Fruit fly (Drosophila melanogaster) whole organism, embryonic: Measurements from ENCODE around the gene CG31473.

Experiments used
- ATbp ChIP-seq: fragments of 200-800 bp; sonication (Bioruptor generic); optimal IDR thresholded peaks from 2 replicates; lab custom pipeline; 2017; ENCODE audit warnings: missing biosample characterization, mild to moderate bottlenecking, missing genetic modification characterization, missing genetic modification reagents
- B-H1 ChIP-seq: fragments of 200-800 bp; sonication (Bioruptor generic); IDR thresholded peaks from 3 replicates; pipeline ENCODE4 v1.3.6; 2022; ENCODE audit warnings: missing biosample characterization, missing genetic modification characterization
- Bteb2 ChIP-seq: fragments of 200-800 bp; sonication (Bioruptor generic); optimal IDR thresholded peaks from 2 replicates; lab custom pipeline; 2016; ENCODE audit warnings: missing biosample characterization, missing genetic modification characterization
- CG10267 ChIP-seq: fragments of 200-800 bp; sonication (Bioruptor generic); optimal IDR thresholded peaks from 2 replicates; lab custom pipeline; 2018; ENCODE audit warnings: missing biosample characterization, mild to moderate bottlenecking, missing genetic modification characterization, moderate library complexity
- CG11093 ChIP-seq: fragments of 200-800 bp; sonication (Bioruptor generic); IDR thresholded peaks from 3 replicates; pipeline ENCODE4 v1.3.6; 2022; ENCODE audit warnings: missing biosample characterization, missing genetic modification characterization
- CG12391 ChIP-seq: fragments of 200-800 bp; sonication (Bioruptor generic); optimal IDR thresholded peaks from 3 replicates; lab custom pipeline; 2018; ENCODE audit warnings: missing biosample characterization, mild to moderate bottlenecking, missing genetic modification characterization, moderate library complexity
- CG13894 ChIP-seq: fragments of 200-800 bp; sonication (Bioruptor generic); optimal IDR thresholded peaks from 3 replicates; lab custom pipeline; 2018; ENCODE audit warnings: missing biosample characterization, mild to moderate bottlenecking, missing genetic modification characterization, moderate library complexity
- CG16815 ChIP-seq: fragments of 200-800 bp; sonication (Bioruptor generic); optimal IDR thresholded peaks from 3 replicates; lab custom pipeline; 2017; ENCODE audit warnings: missing biosample characterization, mild to moderate bottlenecking, missing genetic modification characterization
- CG17359 ChIP-seq: fragments of 200-800 bp; sonication (Bioruptor generic); optimal IDR thresholded peaks from 3 replicates; lab custom pipeline; 2018; ENCODE audit warnings: missing biosample characterization, mild to moderate bottlenecking, missing genetic modification characterization, moderate library complexity
- CG17361 ChIP-seq: fragments of 200-800 bp; sonication (Bioruptor generic); IDR thresholded peaks from 3 replicates; pipeline ENCODE4 v1.3.6; 2022; ENCODE audit warnings: missing biosample characterization, missing genetic modification characterization
- CG18011 ChIP-seq: fragments of 200-800 bp; sonication (Bioruptor generic); optimal IDR thresholded peaks from 2 replicates; lab custom pipeline; 2017; ENCODE audit warnings: missing biosample characterization, missing genetic modification characterization, mild to moderate bottlenecking, moderate library complexity, missing genotype
- CG1832 ChIP-seq: fragments of 200-800 bp; sonication (Bioruptor generic); optimal IDR thresholded peaks from 2 replicates; lab custom pipeline; 2017; ENCODE audit warnings: missing biosample characterization, mild to moderate bottlenecking, missing genetic modification characterization, inconsistent platforms
- CG18599 ChIP-seq: fragments of 200-800 bp; sonication (Bioruptor generic); optimal IDR thresholded peaks from 3 replicates; lab custom pipeline; 2017; ENCODE audit warnings: missing biosample characterization, missing genetic modification characterization, mild to moderate bottlenecking, moderate library complexity, missing genetic modification reagents
- CG2129 ChIP-seq: fragments of 200-800 bp; sonication (Bioruptor generic); IDR thresholded peaks from 2 replicates; pipeline ENCODE4 v1.3.6; 2022; ENCODE audit warnings: missing biosample characterization, missing genetic modification characterization; ENCODE audit not compliant: partially characterized antibody
- CG2678 ChIP-seq: fragments of 200-800 bp; sonication (Bioruptor generic); optimal IDR thresholded peaks from 3 replicates; lab custom pipeline; 2019; ENCODE audit warnings: missing biosample characterization, mild to moderate bottlenecking, missing genetic modification characterization, moderate library complexity
- CG34422 ChIP-seq: fragments of 200-800 bp; sonication (Bioruptor generic); IDR thresholded peaks from 3 replicates; pipeline ENCODE4 v1.3.6; 2022; ENCODE audit warnings: missing biosample characterization, missing genetic modification characterization
- CG4328 ChIP-seq: fragments of 200-800 bp; sonication (Bioruptor generic); optimal IDR thresholded peaks from 3 replicates; lab custom pipeline; 2017; ENCODE audit warnings: missing biosample characterization, missing genetic modification reagents, missing genetic modification characterization
- CG4854 ChIP-seq: fragments of 200-800 bp; sonication (Bioruptor generic); optimal IDR thresholded peaks from 2 replicates; lab custom pipeline; 2016; ENCODE audit warnings: missing biosample characterization, missing genetic modification characterization, inconsistent platforms
- CG6272 ChIP-seq: fragments of 200-800 bp; sonication (Bioruptor generic); IDR thresholded peaks from 2 replicates; pipeline ENCODE4 v1.3.6; 2022; ENCODE audit warnings: missing biosample characterization, missing genetic modification characterization
- CG9727 ChIP-seq: fragments of 200-800 bp; sonication (Bioruptor generic); optimal IDR thresholded peaks from 3 replicates; lab custom pipeline; 2017; ENCODE audit warnings: missing biosample characterization, mild to moderate bottlenecking, missing genetic modification characterization
- CHES-1-like ChIP-seq: fragments of 200-800 bp; sonication (Bioruptor generic); optimal IDR thresholded peaks from 2 replicates; lab custom pipeline; 2016; ENCODE audit warnings: missing biosample characterization, missing genetic modification characterization
- CrebB ChIP-seq: fragments of 200-800 bp; sonication (Bioruptor generic); optimal IDR thresholded peaks from 3 replicates; lab custom pipeline; 2018; ENCODE audit warnings: missing biosample characterization, mild to moderate bottlenecking, missing genetic modification characterization
- D19B ChIP-seq: fragments of 200-800 bp; sonication (Bioruptor generic); optimal IDR thresholded peaks from 2 replicates; lab custom pipeline; 2017; ENCODE audit warnings: missing biosample characterization, mild to moderate bottlenecking, missing genetic modification characterization
- Dp ChIP-seq: fragments of 200-800 bp; sonication (Bioruptor generic); optimal IDR thresholded peaks from 2 replicates; lab custom pipeline; 2018; ENCODE audit warnings: missing biosample characterization, mild to moderate bottlenecking, missing genetic modification characterization, moderate library complexity
- HmgZ ChIP-seq: fragments of 200-800 bp; sonication (Bioruptor generic); optimal IDR thresholded peaks from 2 replicates; lab custom pipeline; 2018; ENCODE audit warnings: missing biosample characterization, mild to moderate bottlenecking, missing genetic modification characterization
- Myb ChIP-seq: fragments of 200-800 bp; sonication (Bioruptor generic); optimal IDR thresholded peaks from 2 replicates; lab custom pipeline; 2016; ENCODE audit warnings: missing biosample characterization, missing genetic modification characterization
- Nf-YC ChIP-seq: fragments of 200-800 bp; optimal IDR thresholded peaks from 3 replicates; lab custom pipeline; 2019; ENCODE audit warnings: missing biosample characterization, mild to moderate bottlenecking, missing genetic modification characterization, moderate library complexity
- Sox100B ChIP-seq: fragments of 200-800 bp; sonication (Bioruptor generic); optimal IDR thresholded peaks from 3 replicates; lab custom pipeline; 2018; ENCODE audit warnings: missing biosample characterization, mild to moderate bottlenecking, missing genetic modification characterization
- Usf ChIP-seq: fragments of 200-800 bp; sonication (Bioruptor generic); optimal IDR thresholded peaks from 2 replicates; lab custom pipeline; 2017; ENCODE audit warnings: missing genotype, missing biosample characterization, missing genetic modification characterization
- bbx ChIP-seq: fragments of 200-800 bp; sonication (Bioruptor generic); IDR thresholded peaks from 2 replicates; pipeline ENCODE4 v1.3.6; 2022; ENCODE audit warnings: missing biosample characterization, missing genetic modification characterization; ENCODE audit not compliant: partially characterized antibody
- croc ChIP-seq: fragments of 200-800 bp; sonication (Bioruptor generic); conservative IDR thresholded peaks from 3 replicates; pipeline ENCODE4 v1.3.6; 2022; ENCODE audit warnings: missing biosample characterization, missing genetic modification characterization
- fu2 ChIP-seq: fragments of 200-800 bp; sonication (Bioruptor generic); optimal IDR thresholded peaks from 2 replicates; lab custom pipeline; 2016; ENCODE audit warnings: missing biosample characterization, missing genetic modification characterization
- gem ChIP-seq: fragments of 200-800 bp; sonication (Bioruptor generic); optimal IDR thresholded peaks from 2 replicates; lab custom pipeline; 2019; ENCODE audit warnings: missing biosample characterization, mild to moderate bottlenecking, missing genetic modification characterization, moderate library complexity
- her ChIP-seq: fragments of 200-800 bp; sonication (Bioruptor generic); optimal IDR thresholded peaks from 2 replicates; lab custom pipeline; 2016; ENCODE audit warnings: missing biosample characterization, missing genetic modification characterization
- ind ChIP-seq: fragments of 200-800 bp; sonication (Bioruptor generic); optimal IDR thresholded peaks from 3 replicates; lab custom pipeline; 2016; ENCODE audit warnings: missing biosample characterization, missing genetic modification characterization
- insv ChIP-seq, 2 experiments: fragments of 200-800 bp; sonication (Bioruptor generic); optimal IDR thresholded peaks; 3 replicates each; lab custom pipeline; 2016 to 2018; ENCODE audit warnings: missing biosample characterization in 2 of 2, missing genetic modification characterization in 2 of 2
- jumu ChIP-seq: fragments of 200-800 bp; sonication (Bioruptor generic); optimal IDR thresholded peaks from 3 replicates; lab custom pipeline; 2016; ENCODE audit warnings: missing biosample characterization, missing genetic modification characterization
- lab ChIP-seq: fragments of 200-800 bp; sonication (Bioruptor generic); optimal IDR thresholded peaks from 3 replicates; lab custom pipeline; 2017; ENCODE audit warnings: missing biosample characterization, missing genetic modification characterization, mild to moderate bottlenecking, moderate library complexity, missing genetic modification reagents
- lmd ChIP-seq: fragments of 200-800 bp; sonication (Bioruptor generic); IDR thresholded peaks from 2 replicates; pipeline ENCODE4 v1.3.6; 2022; ENCODE audit warnings: missing biosample characterization, missing genetic modification characterization
- nau ChIP-seq: fragments of 200-800 bp; sonication (Bioruptor generic); optimal IDR thresholded peaks from 3 replicates; lab custom pipeline; 2017; ENCODE audit warnings: missing biosample characterization, mild to moderate bottlenecking, missing genetic modification characterization, missing genetic modification reagents
- pan ChIP-seq, 4 experiments: fragments of >200 bp in 3 of 4; fragments of 200-800 bp in 1 of 4; sonication (Bioruptor generic) in 1 of 4; optimal IDR thresholded peaks in 3 of 4; IDR thresholded peaks in 1 of 4; 2 replicates each; pipeline versions ENCODE4 v1.3.6 to Lab custom; 2017 to 2022; ENCODE audit warnings: missing biosample characterization in 2 of 4, missing genetic modification characterization in 2 of 4, mixed read lengths in 1 of 4
- pnt ChIP-seq: fragments of 200-800 bp; sonication (Bioruptor generic); optimal IDR thresholded peaks from 3 replicates; lab custom pipeline; 2016; ENCODE audit warnings: missing biosample characterization, missing genetic modification characterization
- sima ChIP-seq: fragments of 200-800 bp; sonication (Bioruptor generic); optimal IDR thresholded peaks from 2 replicates; lab custom pipeline; 2016; ENCODE audit warnings: missing biosample characterization, missing genetic modification characterization
- tx ChIP-seq: fragments of 200-800 bp; sonication (Bioruptor generic); optimal IDR thresholded peaks from 2 replicates; lab custom pipeline; 2016; ENCODE audit warnings: missing biosample characterization, missing genetic modification characterization

Gene CG31473

dm6 chr3R:7813981-7814529 is 2.4 kb downstream of the CG31473 start, which contains the start of gene CG34384 (continued):
- peak; percentile 46 for TF ChIP-seq CG17359 (tag; lab: Kevin White, UChicago)
- no peak for TF ChIP-seq her (GFP tag; lab: Kevin White, UChicago)
- no peak for TF ChIP-seq CG11093 (GFP tag; lab: Robert Waterston, UW)
- TF ChIP-seq CG9727 = peak; percentile 82
- peak; percentile 12 for TF ChIP-seq HmgZ (tag; lab: Kevin White, UChicago)
- TF ChIP-seq CG16815 (GFP tag; lab: Kevin White, UChicago) = peak; percentile 35
- peak; percentile 15 for TF ChIP-seq ATbp (GFP tag; lab: Kevin White, UChicago)
- TF ChIP-seq Nf-YC (tag; lab: Kevin White, UChicago) = peak; percentile 66
- TF ChIP-seq fu2 = peak; percentile 10
- peak; percentile 27 for TF ChIP-seq Bteb2 (GFP tag; lab: Kevin White, UChicago)
- no peak for TF ChIP-seq pan (optimal IDR thresholded peaks at IDR 0.05; lab: Kevin White, UChicago)
- no peak for TF ChIP-seq pan (GFP tag; optimal IDR thresholded peaks at IDR 0.05 in 1 of 2, IDR thresholded peaks at IDR 0.05 in 1 of 2)
- no peak for TF ChIP-seq sima (GFP tag; lab: Kevin White, UChicago)
- TF ChIP-seq CG2129 (GFP tag; lab: Robert Waterston, UW) = no peak
- peak; percentile 45 for TF ChIP-seq CG13894 (tag; lab: Kevin White, UChicago)
- peak; percentile 65 for TF ChIP-seq gem (tag; lab: Kevin White, UChicago)
- TF ChIP-seq CG2678 (tag; lab: Kevin White, UChicago) = peak; percentile 84
- peak; percentile 45 for TF ChIP-seq jumu
- peak; percentile 88 for TF ChIP-seq CG18599 (GFP tag; lab: Kevin White, UChicago)
- peak; percentile 14 for TF ChIP-seq tx (GFP tag; lab: Kevin White, UChicago)
- TF ChIP-seq pnt (GFP tag; lab: Kevin White, UChicago) = peak; percentile 38
- peak; percentile 45 for TF ChIP-seq CG12391 (tag; lab: Kevin White, UChicago)
- TF ChIP-seq CG4328 (GFP tag; lab: Kevin White, UChicago) = peak; percentile 75
- TF ChIP-seq CrebB = no peak
- TF ChIP-seq lab = peak; percentile 74
- TF ChIP-seq bbx (GFP tag; lab: Robert Waterston, UW) = no peak
- 0 out of 3 replicates have a peak, but pooled peaks have one; percentile 25 for TF ChIP-seq CG34422 (GFP tag; lab: Robert Waterston, UW)
- no peak for TF ChIP-seq Dp
- peak; percentile 13 for TF ChIP-seq Usf (GFP tag; lab: Kevin White, UChicago)
- TF ChIP-seq CHES-1-like (GFP tag; lab: Kevin White, UChicago) = no peak
- TF ChIP-seq CG10267 (tag; lab: Kevin White, UChicago) = peak; percentile 55
- 0 out of 2 replicates have a peak, but pooled peaks have one; percentile 20 for TF ChIP-seq CG6272
- TF ChIP-seq D19B (GFP tag; lab: Kevin White, UChicago) = peak; percentile 46
- TF ChIP-seq CG17361 (GFP tag; lab: Robert Waterston, UW) = peak; percentile 87
- 0 out of 3 replicates have a peak, but pooled peaks have one; percentile 36 for TF ChIP-seq croc (GFP tag; lab: Robert Waterston, UW)
- peak; percentile 36; the same call in 1 of the 2 replicates for TF ChIP-seq lmd (GFP tag; lab: Robert Waterston, UW)
- TF ChIP-seq insv (GFP tag; optimal IDR thresholded peaks at IDR 0.05; lab: Kevin White, UChicago) = peak in 1 of 2 experiments; percentile 28
- peak; percentile 59 for TF ChIP-seq ind
- TF ChIP-seq B-H1 (GFP tag; lab: Robert Waterston, UW) = no peak
- no peak for TF ChIP-seq CG1832 (GFP tag; lab: Kevin White, UChicago)
- TF ChIP-seq CG4854 (GFP tag; lab: Kevin White, UChicago) = peak; percentile 5
- peak; percentile 73 for TF ChIP-seq Sox100B (GFP tag; lab: Kevin White, UChicago)
- peak; percentile 57 for TF ChIP-seq nau (GFP tag; lab: Kevin White, UChicago)
- peak; percentile 6 for TF ChIP-seq CG18011
- TF ChIP-seq Myb = peak; percentile 12
